Fruit fly (Drosophila melanogaster): Measurements from ENCODE around the gene Hmgcl.

The Hmgcl gene

dm6 chr2L:6960165-6960564 is at the start of gene Hmgcl, which contains the start of gene Atac1:
TSS of gene Hmgcl (plus strand) at chr2L:6960377.
TSS of gene Atac1 (minus strand) at chr2L:6960328.
- no peak for TF ChIP-seq noc (tag; optimal IDR thresholded peaks at IDR 0.05)

- no peak for TF ChIP-seq noc (tag; optimal IDR thresholded peaks at IDR 0.05)
These were observed 46.2 kb upstream of the Hmgcl start, which contains the start of gene Wee1 for dm6 chr2L:6913964-6914363. TSS of gene Wee1 (minus strand) at chr2L:6914138.

DNA sequence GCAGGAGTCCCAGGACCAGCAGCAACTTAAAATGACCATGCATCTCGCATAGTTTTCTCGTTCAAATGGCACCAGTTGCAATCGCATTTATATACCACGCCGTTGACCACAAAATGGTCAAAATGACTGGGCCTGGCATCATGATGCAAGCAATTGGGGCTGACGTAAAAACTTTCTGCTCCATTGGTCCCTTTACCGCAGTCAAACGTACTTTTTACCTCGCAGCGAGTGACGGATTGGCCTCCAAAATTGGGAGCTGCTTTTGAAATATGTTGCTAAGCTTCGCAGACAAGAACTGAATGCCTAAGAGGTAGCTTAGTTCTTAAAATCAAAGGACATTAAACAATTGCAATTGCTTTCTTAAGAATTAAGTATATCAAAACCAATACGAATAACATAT is 43.8 kb upstream of the Hmgcl start, which contains the start of gene CG32829:
Gene CG32829, minus strand, starts transcription at position 101 of the 400 bp plus-strand sequence.
- no peak for TF ChIP-seq noc (tag; optimal IDR thresholded peaks at IDR 0.05)

- no peak for TF ChIP-seq noc (tag; optimal IDR thresholded peaks at IDR 0.05)
These were observed 41.5 kb upstream of the Hmgcl start, which contains the start of gene nop5 for dm6 chr2L:6918517-6919202. TSS of gene nop5 (minus strand) at chr2L:6918743.

- no peak for TF ChIP-seq noc (tag; optimal IDR thresholded peaks at IDR 0.05)
These were observed 40.9 kb upstream of the Hmgcl start for dm6 chr2L:6919203-6919849.

- no peak for TF ChIP-seq noc (tag; optimal IDR thresholded peaks at IDR 0.05)
These were observed 40.1 kb upstream of the Hmgcl start, which contains the start of gene x16 for dm6 chr2L:6919850-6920660. TSS of gene x16 (minus strand) at chr2L:6920210.

DNA sequence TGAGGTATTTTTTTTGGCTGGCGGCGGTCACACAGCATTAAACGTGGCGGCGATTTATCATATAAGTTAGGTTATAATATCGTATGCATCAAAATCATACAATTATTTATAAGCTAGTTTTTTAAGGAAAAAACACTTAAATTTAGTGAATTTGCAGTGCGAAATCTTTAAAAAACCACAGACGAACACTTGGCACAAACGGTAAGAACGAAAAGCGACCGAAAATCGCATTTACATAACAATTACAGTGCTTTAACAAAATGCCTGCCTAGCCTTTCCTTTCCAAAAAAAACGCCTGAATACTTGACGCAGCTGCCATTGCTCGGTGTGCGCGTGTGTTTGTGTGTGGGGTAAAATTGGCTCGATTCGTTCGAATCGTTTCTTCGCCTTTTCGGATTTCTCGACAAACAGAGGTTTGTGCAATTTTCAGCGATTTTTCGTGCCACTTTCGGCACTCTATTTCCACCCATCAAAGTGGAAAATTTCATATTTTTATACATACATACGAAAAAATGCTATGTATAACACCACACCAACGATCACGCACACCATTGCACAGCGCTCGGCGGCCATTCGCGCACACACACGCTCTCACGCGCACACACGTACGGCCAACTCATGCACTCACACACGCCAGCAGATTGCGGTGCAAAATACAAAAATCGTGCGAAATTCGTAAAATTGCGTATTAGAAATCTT is 39.4 kb upstream of the Hmgcl start, which contains the start of gene Hrb27C:
Gene Hrb27C, plus strand, starts transcription at position 44 of the 699 bp plus-strand sequence.
- no peak for TF ChIP-seq noc (tag; optimal IDR thresholded peaks at IDR 0.05)

dm6 chr2L:6921360-6922090 is 38.7 kb upstream of the Hmgcl start:
- TF ChIP-seq noc (tag; optimal IDR thresholded peaks at IDR 0.05): no peak

dm6 chr2L:6922091-6922753 is 38.0 kb upstream of the Hmgcl start:
- peak; percentile 81 for TF ChIP-seq noc (tag; optimal IDR thresholded peaks at IDR 0.05)

DNA sequence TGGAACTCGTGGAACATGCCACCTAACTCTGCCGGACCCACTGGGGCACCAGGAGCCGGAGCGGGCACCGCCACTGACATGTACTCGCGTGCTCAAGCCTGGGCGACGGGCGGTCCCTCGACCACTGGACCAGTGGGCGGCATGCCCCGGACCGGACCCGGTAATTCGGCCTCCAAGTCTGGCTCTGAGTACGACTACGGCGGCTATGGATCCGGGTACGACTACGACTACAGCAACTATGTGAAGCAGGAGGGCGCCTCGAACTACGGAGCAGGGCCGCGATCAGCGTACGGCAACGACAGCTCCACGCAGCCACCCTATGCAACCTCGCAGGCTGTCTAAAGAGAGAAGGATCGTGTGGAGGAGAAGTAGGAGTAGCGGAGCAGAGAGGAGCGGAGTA is 35.1 kb upstream of the Hmgcl start:
- no peak for TF ChIP-seq noc (tag; optimal IDR thresholded peaks at IDR 0.05)

DNA sequence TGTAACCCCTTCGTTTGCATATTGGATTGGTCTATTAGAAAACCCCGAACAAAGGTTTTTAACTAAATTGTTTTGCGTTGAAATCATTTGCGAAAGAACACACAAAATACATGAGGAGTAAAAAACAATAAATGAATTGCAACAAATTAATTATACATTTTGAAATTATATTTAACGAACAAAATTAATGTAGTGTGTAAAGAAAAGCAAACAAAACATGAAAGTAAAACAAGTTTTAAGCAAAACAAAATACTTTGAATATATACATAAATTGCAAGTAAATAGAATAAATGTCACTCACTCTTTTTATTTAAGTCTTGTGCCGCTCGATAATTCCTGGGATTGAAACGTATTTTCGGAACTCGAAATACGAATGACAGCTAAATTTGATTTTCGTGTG is 28.4 kb upstream of the Hmgcl start, which contains the start of gene CG43232:
Gene CG43232, plus strand, starts transcription at position 301 of the 400 bp plus-strand sequence.
- TF ChIP-seq noc (tag; optimal IDR thresholded peaks at IDR 0.05): no peak

DNA sequence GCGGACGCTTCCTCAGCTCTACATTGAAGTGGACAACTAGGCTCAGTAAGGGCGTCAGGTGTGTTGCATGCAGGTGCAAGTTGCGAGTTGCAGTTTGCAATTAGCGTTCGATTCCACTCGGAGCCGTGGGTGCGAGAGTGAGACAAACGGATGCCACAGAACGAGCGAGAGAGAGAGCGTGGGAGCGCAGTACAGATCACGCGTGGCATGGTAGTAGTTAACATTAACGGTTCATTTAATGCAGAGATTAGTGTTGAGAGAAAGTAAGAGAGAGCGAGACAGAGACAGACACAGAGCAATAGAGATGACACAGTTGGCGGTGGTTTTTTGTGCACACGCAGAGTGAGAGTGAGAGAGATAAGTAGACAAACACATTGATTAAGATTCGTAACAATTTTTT is 20.5 kb upstream of the Hmgcl start:
- TF ChIP-seq noc (tag; optimal IDR thresholded peaks at IDR 0.05): no peak

DNA sequence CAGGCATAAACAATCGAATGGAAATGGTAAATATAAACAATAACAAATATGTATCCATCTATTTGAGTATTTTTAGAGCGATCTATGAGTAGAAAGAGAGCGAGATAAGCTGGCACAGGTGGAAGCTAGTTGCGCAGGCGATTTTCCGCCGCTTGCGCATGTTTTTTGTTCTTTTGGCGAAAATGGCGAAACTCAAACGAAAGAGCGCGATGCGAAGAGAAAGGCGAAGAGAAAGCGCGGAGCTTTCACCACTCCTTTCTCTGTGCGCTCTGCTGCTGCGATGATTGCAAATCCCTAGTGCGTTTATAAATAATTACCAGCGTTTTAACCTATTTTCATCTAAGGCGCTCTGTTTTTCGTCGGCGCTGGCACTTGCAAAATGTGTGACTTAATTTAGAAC is 18.4 kb upstream of the Hmgcl start:
- no peak for TF ChIP-seq noc (tag; optimal IDR thresholded peaks at IDR 0.05)

DNA sequence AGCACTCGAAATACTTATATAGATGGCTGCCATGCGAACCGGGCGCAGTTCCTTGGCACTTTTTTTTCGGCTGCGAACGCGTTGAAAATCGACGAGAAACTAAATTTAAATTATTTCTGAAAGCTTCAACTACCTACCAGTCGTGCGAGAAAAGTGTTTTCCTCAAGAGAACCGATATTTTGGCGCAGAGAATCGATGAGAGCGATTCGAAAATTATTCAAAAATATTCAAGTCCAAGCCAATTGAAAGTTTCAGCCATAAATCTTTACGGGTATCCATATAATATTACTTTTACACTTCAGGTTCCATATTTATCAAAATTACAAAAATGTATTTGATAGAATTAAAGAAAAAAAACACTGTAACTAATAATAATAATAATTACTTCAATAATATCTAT is 17.5 kb upstream of the Hmgcl start, which contains the start of gene CG18304:
Gene CG18304, minus strand, starts transcription at position 101 of the 400 bp plus-strand sequence.
- TF ChIP-seq noc (tag; optimal IDR thresholded peaks at IDR 0.05): no peak

All from whole organism, larva.